Worm (Caenorhabditis elegans) whole organism, L1 larva: ENCODE data around the gene npr-8.

Experiments used
- C34B4.2 ChIP-seq: sonication (generic microtip); optimal IDR thresholded peaks from 2 replicates; lab custom pipeline; 2017; ENCODE audit warnings: mild to moderate bottlenecking, missing genetic modification characterization, missing compliant biosample characterization
- F16B12.6 ChIP-seq: fragments of 150-350 bp; optimal IDR thresholded peaks from 2 replicates; lab custom pipeline; 2014; ENCODE audit warnings: missing biosample characterization, missing genetic modification characterization
- Y116A8C.19 ChIP-seq: sonication (generic microtip); optimal IDR thresholded peaks from 2 replicates; lab custom pipeline; 2016; ENCODE audit warnings: missing compliant biosample characterization, missing genetic modification characterization, borderline replicate concordance
- alr-1 ChIP-seq: fragments of 200-800 bp; sonication (Bioruptor generic); optimal IDR thresholded peaks from 2 replicates; lab custom pipeline; 2018; ENCODE audit warnings: borderline replicate concordance, mild to moderate bottlenecking, missing genetic modification characterization, missing compliant biosample characterization
- ama-1 ChIP-seq: fragments of 150-350 bp; optimal IDR thresholded peaks from 2 replicates; lab custom pipeline; 2014
- ceh-82 ChIP-seq, 3 experiments: fragments of 150-350 bp in 1 of 3; sonication (generic microtip) in 2 of 3; optimal IDR thresholded peaks; 2 replicates each; lab custom pipeline; 2014 to 2017; ENCODE audit warnings: missing biosample characterization in 3 of 3, missing genetic modification characterization in 3 of 3
- efl-3 ChIP-seq: fragments of 200-800 bp; sonication (Bioruptor generic); optimal IDR thresholded peaks from 2 replicates; lab custom pipeline; 2018; ENCODE audit warnings: mild to moderate bottlenecking, missing genetic modification characterization, missing compliant biosample characterization
- egl-27 ChIP-seq, 2 experiments: fragments of 150-350 bp in 1 of 2; sonication (generic microtip); optimal IDR thresholded peaks; 3 replicates each; lab custom pipeline; 2017 to 2018; ENCODE audit warnings: missing biosample characterization in 2 of 2, missing genetic modification characterization in 2 of 2, missing genetic modification reagents in 2 of 2
- fkh-10 ChIP-seq: sonication (generic microtip); optimal IDR thresholded peaks from 2 replicates; lab custom pipeline; 2017; ENCODE audit warnings: missing biosample characterization, missing genetic modification reagents, missing genetic modification characterization
- fkh-4 ChIP-seq: sonication (generic microtip); optimal IDR thresholded peaks from 2 replicates; lab custom pipeline; 2016; ENCODE audit warnings: missing compliant biosample characterization, missing genetic modification characterization, borderline replicate concordance
- fkh-8 ChIP-seq: sonication (generic microtip); optimal IDR thresholded peaks from 2 replicates; lab custom pipeline; 2016; ENCODE audit warnings: mild to moderate bottlenecking, missing genetic modification characterization, missing compliant biosample characterization
- lin-39 ChIP-seq: fragments of 150-350 bp; optimal IDR thresholded peaks from 2 replicates; lab custom pipeline; 2014; ENCODE audit warnings: missing biosample characterization, missing genetic modification reagents, missing genetic modification characterization
- mdl-1 ChIP-seq, 2 experiments: fragments of 150-350 bp; optimal IDR thresholded peaks; 2 replicates each; lab custom pipeline; 2014 to 2017; ENCODE audit warnings: missing biosample characterization in 2 of 2, missing genetic modification characterization in 2 of 2, inconsistent platforms in 1 of 2
- mef-2 ChIP-seq: fragments of 150-350 bp; optimal IDR thresholded peaks from 2 replicates; lab custom pipeline; 2014; ENCODE audit warnings: missing biosample characterization, missing genetic modification characterization
- mep-1 ChIP-seq: fragments of 150-350 bp; optimal IDR thresholded peaks from 2 replicates; lab custom pipeline; 2014; ENCODE audit warnings: missing biosample characterization, missing genetic modification characterization
- nhr-11 ChIP-seq: fragments of 150-350 bp; optimal IDR thresholded peaks from 2 replicates; lab custom pipeline; 2014; ENCODE audit warnings: missing biosample characterization, missing genetic modification characterization
- nhr-12 ChIP-seq: sonication (generic microtip); optimal IDR thresholded peaks from 2 replicates; lab custom pipeline; 2017; ENCODE audit warnings: missing biosample characterization, missing genetic modification characterization
- nhr-19 ChIP-seq: fragments of 200-800 bp; sonication (Bioruptor generic); conservative IDR thresholded peaks from 2 replicates; pipeline ENCODE4 v1.3.6; 2022; ENCODE audit warnings: missing genetic modification characterization, missing compliant biosample characterization
- nhr-77 ChIP-seq: fragments of 150-350 bp; optimal IDR thresholded peaks from 2 replicates; lab custom pipeline; 2014; ENCODE audit warnings: missing biosample characterization, missing genetic modification characterization
- nhr-84 ChIP-seq: sonication (generic microtip); optimal IDR thresholded peaks from 2 replicates; lab custom pipeline; 2017; ENCODE audit warnings: missing biosample characterization, missing genetic modification characterization
- nhr-85 ChIP-seq: sonication (generic microtip); peaks from one replicate; lab custom pipeline; 2016; ENCODE audit warnings: missing genetic modification characterization, inconsistent platforms, missing compliant biosample characterization
- nhr-90 ChIP-seq: sonication (generic microtip); optimal IDR thresholded peaks from 2 replicates; lab custom pipeline; 2016; ENCODE audit warnings: mild to moderate bottlenecking, missing genetic modification characterization, missing compliant biosample characterization; ENCODE audit not compliant: poor library complexity
- pag-3 ChIP-seq: sonication (generic microtip); optimal IDR thresholded peaks from 2 replicates; lab custom pipeline; 2017; ENCODE audit warnings: missing genetic modification characterization, mild to moderate bottlenecking, missing compliant biosample characterization, antibody characterized with exemption, borderline replicate concordance; ENCODE audit not compliant: insufficient read depth
- snu-23 ChIP-seq: sonication (generic microtip); optimal IDR thresholded peaks from 2 replicates; lab custom pipeline; 2016; ENCODE audit warnings: missing genetic modification characterization, missing compliant biosample characterization
- sox-4 ChIP-seq: sonication (generic microtip); optimal IDR thresholded peaks from 2 replicates; lab custom pipeline; 2016; ENCODE audit warnings: missing genetic modification characterization, missing compliant biosample characterization
- swsn-7 ChIP-seq: sonication (generic microtip); optimal IDR thresholded peaks from 2 replicates; lab custom pipeline; 2016; ENCODE audit warnings: missing genetic modification characterization, missing compliant biosample characterization
- tbx-2 ChIP-seq: sonication (generic microtip); optimal IDR thresholded peaks from 2 replicates; lab custom pipeline; 2016; ENCODE audit warnings: missing genetic modification characterization, missing compliant biosample characterization
- unc-130 ChIP-seq: fragments of 150-350 bp; optimal IDR thresholded peaks from 2 replicates; lab custom pipeline; 2017; ENCODE audit warnings: missing biosample characterization, missing genetic modification characterization, inconsistent platforms
- unc-62 ChIP-seq: fragments of 150-350 bp; optimal IDR thresholded peaks from 2 replicates; lab custom pipeline; 2014; ENCODE audit warnings: missing biosample characterization, missing genetic modification reagents, missing genetic modification characterization
- unc-98 ChIP-seq: fragments of 200-800 bp; sonication (Bioruptor generic); IDR thresholded peaks from 2 replicates; pipeline ENCODE4 v1.3.6; 2022; ENCODE audit warnings: missing genetic modification characterization, missing compliant biosample characterization
- xbp-1 ChIP-seq: sonication (generic microtip); optimal IDR thresholded peaks from 2 replicates; lab custom pipeline; 2016; ENCODE audit warnings: missing genetic modification characterization, missing compliant biosample characterization
- zip-4 ChIP-seq: fragments of 200-800 bp; sonication (Bioruptor generic); optimal IDR thresholded peaks from 2 replicates; lab custom pipeline; 2018; ENCODE audit warnings: mild to moderate bottlenecking, missing genetic modification characterization, moderate library complexity, missing compliant biosample characterization

The npr-8 gene

DNA sequence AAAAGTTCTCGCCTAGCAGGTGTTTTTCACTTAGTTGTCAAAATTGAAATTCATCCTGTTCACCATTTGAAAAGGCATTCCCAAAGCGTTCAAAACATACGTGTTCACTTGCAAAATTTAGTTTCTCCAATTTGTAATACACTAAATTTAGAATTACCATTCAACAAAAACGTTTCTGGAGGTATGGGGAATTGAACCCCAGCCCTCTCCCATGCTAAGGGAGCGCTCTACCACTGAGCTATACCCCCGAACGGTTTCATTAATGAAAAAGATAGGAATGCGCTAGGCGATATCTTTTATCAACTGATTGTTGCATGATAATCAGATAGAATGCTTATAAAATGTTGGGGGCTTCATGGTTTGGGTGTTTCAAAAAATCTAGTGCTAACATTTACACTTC is 1.5 kb downstream of the npr-8 start (continued):
- TF ChIP-seq unc-62 (GFP tag; lab: Kevin White, UChicago), result no peak
- TF ChIP-seq snu-23, result no peak
- TF ChIP-seq nhr-84 (tag; lab: Kevin White, UChicago), result no peak
- TF ChIP-seq, all 84 proteins: peak for 0

DNA sequence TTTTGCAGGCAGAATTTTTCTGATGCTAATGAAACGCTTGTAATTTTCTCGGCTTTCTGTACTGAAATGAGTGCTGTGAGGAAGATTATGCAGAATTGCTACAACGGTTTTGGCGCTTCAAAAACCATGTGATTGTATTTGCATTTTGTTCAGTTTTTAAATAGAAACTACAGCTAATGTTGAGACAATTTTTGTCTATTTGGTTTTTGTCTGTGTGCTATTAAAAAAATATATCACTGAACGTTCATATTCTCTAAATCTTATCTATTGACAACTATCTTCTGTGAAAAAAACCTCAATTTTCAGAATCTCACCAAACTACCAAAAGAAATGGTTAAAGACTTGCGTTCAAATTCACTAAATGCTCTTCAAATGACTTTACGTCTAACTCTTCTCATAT is 13.2 kb downstream of the npr-8 start, which contains the start of gene C10A4.6:
Gene C10A4.6 (plus strand): TSS at position 301 of the 400 bp plus-strand sequence.
- no peak for TF ChIP-seq unc-98
- no peak for TF ChIP-seq fkh-10 (GFP tag; lab: Kevin White, UChicago)
- no peak for TF ChIP-seq alr-1 (tag; lab: Kevin White, UChicago)
- TF ChIP-seq sox-4 (tag; lab: Kevin White, UChicago), result no peak
- no peak for TF ChIP-seq lin-39 (tag; lab: Kevin White, UChicago)
- TF ChIP-seq egl-27 (tag; optimal IDR thresholded peaks at IDR 0.05; lab: Kevin White, UChicago), result no peak
- no peak for TF ChIP-seq mdl-1 (tag; optimal IDR thresholded peaks at IDR 0.05; lab: Kevin White, UChicago)
- TF ChIP-seq nhr-19 (GFP tag; lab: Robert Waterston, UW), result no peak
- TF ChIP-seq nhr-85 (tag; lab: Kevin White, UChicago), result no peak
- TF ChIP-seq ceh-82 (tag; optimal IDR thresholded peaks at IDR 0.05; lab: Kevin White, UChicago), result no peak
- TF ChIP-seq swsn-7 (tag; lab: Kevin White, UChicago), result no peak
- TF ChIP-seq zip-4 (GFP tag; lab: Kevin White, UChicago), result no peak
- no peak for TF ChIP-seq ama-1 (lab: Kevin White, UChicago)
- no peak for TF ChIP-seq F16B12.6 (tag; lab: Kevin White, UChicago)
- TF ChIP-seq, all 84 proteins: peak for 0

DNA sequence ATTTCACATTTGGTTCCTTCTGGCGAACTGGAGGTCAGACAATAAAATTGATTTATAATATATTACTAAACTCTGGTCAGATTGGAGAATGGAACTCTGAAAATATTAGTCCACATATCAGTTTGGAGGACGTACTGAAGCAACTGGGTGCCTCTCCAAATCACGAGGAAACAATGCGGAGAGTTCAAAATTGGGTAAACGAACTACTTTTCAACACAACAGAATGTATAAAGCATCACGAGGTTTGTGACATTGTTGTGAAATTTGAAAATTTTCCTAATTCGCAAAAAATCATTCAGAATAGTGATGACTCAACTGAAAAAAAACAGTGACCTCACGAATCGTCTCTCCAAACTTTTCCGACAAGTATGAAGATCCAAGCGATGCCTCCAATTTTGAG is 16.1 kb downstream of the npr-8 start, which contains the start of gene gad-2:
Gene gad-2 (plus strand): TSS at position 301 of the 400 bp plus-strand sequence.
- no peak for TF ChIP-seq efl-3 (GFP tag; lab: Kevin White, UChicago)
- no peak for TF ChIP-seq mdl-1 (tag; optimal IDR thresholded peaks at IDR 0.05; lab: Kevin White, UChicago)
- TF ChIP-seq mef-2 (tag; lab: Kevin White, UChicago), result no peak

DNA sequence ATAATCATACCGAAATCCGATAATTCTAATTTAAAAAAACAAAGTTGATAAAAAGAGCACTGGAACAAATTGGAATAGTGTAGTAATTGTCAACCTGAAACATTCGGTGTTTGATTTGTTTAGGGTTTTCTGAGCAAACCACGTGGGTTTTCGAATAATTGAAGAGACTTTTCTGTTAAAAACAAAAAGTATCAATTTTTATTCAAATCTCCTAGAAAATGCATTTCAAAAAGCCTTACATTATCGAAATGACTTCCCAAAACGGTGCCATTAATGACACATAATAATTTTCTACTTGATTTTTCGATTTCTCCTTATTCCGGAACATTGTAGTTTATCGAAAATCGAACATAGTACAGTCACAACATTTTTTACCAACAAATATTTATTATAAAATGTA is 20.8 kb downstream of the npr-8 start, which contains the start of gene C10A4.13:
Gene C10A4.13 (minus strand): TSS at position 101 of the 400 bp plus-strand sequence.
- no peak for TF ChIP-seq xbp-1 (tag; lab: Kevin White, UChicago)
- TF ChIP-seq, all 84 proteins: peak for 0

DNA sequence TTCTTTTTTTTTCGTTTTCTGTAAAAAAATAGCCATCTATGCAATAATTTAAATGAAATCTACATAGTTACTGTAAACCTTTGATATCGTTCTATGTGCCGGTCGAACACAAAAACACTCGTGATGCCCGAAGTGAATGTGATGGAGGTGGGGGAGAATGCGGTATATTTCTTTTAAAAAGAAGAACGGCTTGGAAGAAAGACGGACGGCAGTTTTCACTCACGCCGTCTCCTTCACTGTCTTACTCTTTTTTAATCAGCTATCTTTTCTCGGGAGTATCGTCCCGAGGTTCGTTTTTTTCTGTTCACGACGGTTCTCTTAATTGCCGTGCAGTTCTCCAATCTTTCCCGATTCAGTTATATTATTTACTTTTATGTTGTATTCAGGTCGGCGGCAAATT is 21.5 kb downstream of the npr-8 start, which contains the start of gene C10A4.10:
Gene C10A4.10 (plus strand): TSS at position 301 of the 400 bp plus-strand sequence.
- TF ChIP-seq pag-3 (tag; lab: Kevin White, UChicago) (no peak), xbp-1 (tag; lab: Kevin White, UChicago) (no peak), nhr-90 (tag; lab: Kevin White, UChicago) (no peak), fkh-10 (GFP tag; lab: Kevin White, UChicago) (no peak), Y116A8C.19 (tag; lab: Kevin White, UChicago) (no peak), ceh-82 (tag; optimal IDR thresholded peaks at IDR 0.05; lab: Kevin White, UChicago) (no peak), mep-1 (tag; lab: Kevin White, UChicago) (no peak), nhr-12 (tag; lab: Kevin White, UChicago) (no peak), tbx-2 (tag; lab: Kevin White, UChicago) (no peak), egl-27 (tag; optimal IDR thresholded peaks at IDR 0.05; lab: Kevin White, UChicago) (no peak), nhr-11 (tag; lab: Kevin White, UChicago) (no peak), unc-130 (tag; lab: Kevin White, UChicago) (no peak)

DNA sequence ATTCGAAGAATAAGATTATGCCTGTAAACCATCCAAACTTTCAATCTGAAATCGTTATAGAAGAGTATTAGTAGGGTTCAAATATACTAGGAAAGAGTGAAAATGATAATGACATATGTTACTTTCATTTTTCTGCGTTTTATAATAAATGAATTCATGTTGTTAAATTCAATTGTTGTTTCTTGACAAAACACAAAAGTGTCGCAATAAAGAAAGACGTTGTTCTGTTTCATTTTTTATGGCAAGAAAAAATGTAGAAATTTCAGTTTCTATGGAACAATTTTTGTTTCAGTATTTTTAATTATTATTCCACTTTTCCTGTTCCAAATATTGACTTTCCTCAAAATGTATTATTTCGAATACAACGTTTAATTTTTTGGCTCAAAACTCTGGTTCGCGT is 23.7 kb downstream of the npr-8 start, which contains the start of gene C10A4.4:
Gene C10A4.4 (plus strand): TSS at position 301 of the 400 bp plus-strand sequence.
- no peak for TF ChIP-seq C34B4.2 (tag; lab: Kevin White, UChicago)
- no peak for TF ChIP-seq fkh-4 (tag; lab: Kevin White, UChicago)
- TF ChIP-seq nhr-77 (tag; lab: Kevin White, UChicago), result no peak
- no peak for TF ChIP-seq F16B12.6 (tag; lab: Kevin White, UChicago)
- TF ChIP-seq fkh-8 (tag; lab: Kevin White, UChicago), result no peak
- TF ChIP-seq snu-23, result no peak
- TF ChIP-seq, all 84 proteins: peak for 0
